Worm (Caenorhabditis elegans): ENCODE measurements around the gene M02A10.1.
A peak's percentile ranks its signal among the peaks of the same experiment; 100 is the strongest.

M02A10.1 gene

ce11 chrX:706490-706889, at the start of gene M02A10.1:
M02A10.1 (plus strand) TSS chrX:706790.
- no peak for TF ChIP-seq him-1 (tag; optimal IDR thresholded peaks at IDR 0.05)
- no peak for TF ChIP-seq dao-5 (tag; optimal IDR thresholded peaks at IDR 0.05)
- TF ChIP-seq W03F9.2 (tag; optimal IDR thresholded peaks at IDR 0.05): no peak

DNA sequence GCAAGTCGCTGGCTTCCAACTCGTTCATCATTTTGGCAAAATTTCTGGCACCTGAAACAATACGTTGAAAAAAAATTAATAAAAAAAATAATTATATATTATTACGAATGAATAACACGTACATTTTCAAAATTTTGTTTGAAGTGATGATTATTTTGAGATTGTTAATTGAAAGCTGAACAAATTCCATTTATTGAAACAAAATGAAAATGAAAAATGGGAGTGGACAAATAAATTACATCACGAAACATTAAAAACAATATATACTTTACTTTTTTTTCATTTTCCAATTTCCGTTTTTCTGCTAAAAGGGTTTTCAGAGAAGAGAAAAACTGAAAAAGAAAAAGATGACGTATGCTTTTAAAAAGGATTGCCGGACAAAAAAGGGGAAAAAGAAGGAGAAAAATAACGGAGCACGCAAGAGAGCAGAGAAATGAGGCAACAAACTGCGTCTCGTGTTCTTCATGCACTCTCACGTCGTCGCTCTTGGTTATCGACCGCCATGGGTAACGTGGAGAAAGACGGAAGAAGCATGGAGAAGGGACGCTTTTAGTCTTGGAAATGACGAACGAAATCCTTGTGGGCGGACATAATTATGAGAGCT, 44.8 kb upstream of the M02A10.1 start, which contains the start of gene rund-1:
Gene rund-1, minus strand, starts transcription at position 51 of the 604 bp plus-strand sequence.
- TF ChIP-seq him-1 (tag; optimal IDR thresholded peaks at IDR 0.05) (peak; percentile 54), W03F9.2 (tag; optimal IDR thresholded peaks at IDR 0.05) (no peak)

DNA sequence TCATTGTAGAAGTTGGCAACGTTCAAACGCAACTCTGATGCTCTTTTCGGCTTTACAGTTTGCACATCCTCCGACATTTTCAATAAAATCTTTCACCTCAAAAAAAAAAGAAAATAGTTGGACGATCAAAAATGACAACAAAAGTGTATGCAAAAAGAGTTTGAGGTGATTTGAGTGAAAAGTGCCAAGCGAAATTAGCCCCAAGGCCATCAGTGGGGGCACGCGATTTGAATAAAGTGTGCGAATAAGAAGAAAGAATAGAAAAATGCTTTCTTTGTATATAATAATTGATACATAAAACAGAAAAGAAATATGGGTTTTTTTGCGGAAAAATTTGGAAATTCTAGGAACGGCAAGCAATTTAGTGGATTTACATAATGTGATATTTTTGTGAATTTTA, 40.5 kb upstream of the M02A10.1 start, which contains the start of gene T19D7.5:
Gene T19D7.5, minus strand, starts transcription at position 101 of the 400 bp plus-strand sequence.
- TF ChIP-seq W03F9.2 (tag; optimal IDR thresholded peaks at IDR 0.05) (no peak), him-1 (tag; optimal IDR thresholded peaks at IDR 0.05) (no peak), dao-5 (tag; optimal IDR thresholded peaks at IDR 0.05) (no peak)

ce11 chrX:670603-671002, 36.0 kb upstream of the M02A10.1 start, which contains the start of gene T19D7.6:
T19D7.6 (minus strand) TSS chrX:670800.
- TF ChIP-seq dao-5 (tag; optimal IDR thresholded peaks at IDR 0.05) (no peak), him-1 (tag; optimal IDR thresholded peaks at IDR 0.05) (no peak), W03F9.2 (tag; optimal IDR thresholded peaks at IDR 0.05) (no peak)

ce11 chrX:671807-672206, 34.8 kb upstream of the M02A10.1 start, which contains the start of gene lgc-32:
lgc-32 (plus strand) TSS chrX:672107.
- TF ChIP-seq W03F9.2 (tag; optimal IDR thresholded peaks at IDR 0.05) (no peak), dao-5 (tag; optimal IDR thresholded peaks at IDR 0.05) (no peak), him-1 (tag; optimal IDR thresholded peaks at IDR 0.05) (no peak)

ce11 chrX:680920-681319, 25.7 kb upstream of the M02A10.1 start, which contains the start of gene T19D7.7:
T19D7.7 (minus strand) TSS chrX:681020.
- no peak for TF ChIP-seq dao-5 (tag; optimal IDR thresholded peaks at IDR 0.05)
- no peak for TF ChIP-seq him-1 (tag; optimal IDR thresholded peaks at IDR 0.05)
- TF ChIP-seq W03F9.2 (tag; optimal IDR thresholded peaks at IDR 0.05): no peak

ce11 chrX:681413-681812, 25.2 kb upstream of the M02A10.1 start:
- no peak for TF ChIP-seq W03F9.2 (tag; optimal IDR thresholded peaks at IDR 0.05)
- no peak for TF ChIP-seq him-1 (tag; optimal IDR thresholded peaks at IDR 0.05)
- TF ChIP-seq dao-5 (tag; optimal IDR thresholded peaks at IDR 0.05): no peak

ce11 chrX:682691-683090, 23.9 kb upstream of the M02A10.1 start, which contains the start of gene Y9C12A.1:
Y9C12A.1 (minus strand) TSS chrX:682791.
- TF ChIP-seq him-1 (tag; optimal IDR thresholded peaks at IDR 0.05): no peak
- no peak for TF ChIP-seq W03F9.2 (tag; optimal IDR thresholded peaks at IDR 0.05)
- no peak for TF ChIP-seq dao-5 (tag; optimal IDR thresholded peaks at IDR 0.05)

DNA sequence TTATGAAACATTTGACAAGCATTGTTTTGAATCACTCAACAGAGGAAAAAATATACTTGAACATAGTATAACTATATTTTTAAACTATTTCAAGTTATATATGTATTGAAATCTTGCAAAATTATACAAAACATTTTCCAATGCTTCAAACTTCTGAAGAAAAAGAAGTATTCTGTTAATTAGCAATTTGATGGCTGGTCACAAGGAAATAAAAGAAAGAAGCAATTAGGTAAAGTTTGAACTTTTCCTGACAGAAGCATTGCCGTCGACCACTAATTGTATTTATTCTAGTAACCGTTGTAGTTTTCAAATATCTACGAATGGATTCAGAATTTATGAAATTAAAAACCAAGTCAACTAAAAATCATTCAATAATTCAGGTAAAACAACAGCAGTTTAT, 18.0 kb upstream of the M02A10.1 start:
- no peak for TF ChIP-seq him-1 (tag; optimal IDR thresholded peaks at IDR 0.05)

- TF ChIP-seq dao-5 (tag; optimal IDR thresholded peaks at IDR 0.05): no peak
- TF ChIP-seq W03F9.2 (tag; optimal IDR thresholded peaks at IDR 0.05): no peak
- no peak for TF ChIP-seq him-1 (tag; optimal IDR thresholded peaks at IDR 0.05)
Observed at ce11 chrX:691613-692012, 15.0 kb upstream of the M02A10.1 start, which contains the start of gene ncam-1. ncam-1 (plus strand) TSS chrX:691913.

- TF ChIP-seq dao-5 (tag; optimal IDR thresholded peaks at IDR 0.05) (no peak), him-1 (tag; optimal IDR thresholded peaks at IDR 0.05) (no peak), W03F9.2 (tag; optimal IDR thresholded peaks at IDR 0.05) (no peak)
Observed at ce11 chrX:696253-696652, 10.3 kb upstream of the M02A10.1 start.

DNA sequence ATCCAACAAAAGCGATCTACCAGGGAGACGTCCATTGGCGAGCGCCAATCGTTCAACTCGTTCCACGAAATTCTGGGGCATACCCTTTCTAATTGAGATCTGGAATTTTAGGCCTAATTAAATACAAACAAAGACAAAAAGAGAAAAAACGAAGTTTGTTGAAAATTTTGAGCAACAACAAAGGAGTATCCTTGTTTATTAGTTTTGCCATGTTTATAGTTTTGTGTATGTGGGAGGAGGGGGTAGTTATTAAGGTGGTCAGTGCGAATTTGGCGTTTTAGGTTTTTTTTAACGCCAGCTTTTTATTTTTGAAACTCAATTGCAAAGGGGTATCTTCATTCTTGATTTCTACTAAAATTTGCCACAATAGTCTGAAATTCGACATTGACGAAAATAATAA, 7.8 kb downstream of the M02A10.1 start, which contains the start of gene irk-2:
Gene irk-2, minus strand, starts transcription at position 101 of the 400 bp plus-strand sequence.
- TF ChIP-seq W03F9.2 (tag; optimal IDR thresholded peaks at IDR 0.05) (no peak), him-1 (tag; optimal IDR thresholded peaks at IDR 0.05) (no peak), dao-5 (tag; optimal IDR thresholded peaks at IDR 0.05) (no peak)

DNA sequence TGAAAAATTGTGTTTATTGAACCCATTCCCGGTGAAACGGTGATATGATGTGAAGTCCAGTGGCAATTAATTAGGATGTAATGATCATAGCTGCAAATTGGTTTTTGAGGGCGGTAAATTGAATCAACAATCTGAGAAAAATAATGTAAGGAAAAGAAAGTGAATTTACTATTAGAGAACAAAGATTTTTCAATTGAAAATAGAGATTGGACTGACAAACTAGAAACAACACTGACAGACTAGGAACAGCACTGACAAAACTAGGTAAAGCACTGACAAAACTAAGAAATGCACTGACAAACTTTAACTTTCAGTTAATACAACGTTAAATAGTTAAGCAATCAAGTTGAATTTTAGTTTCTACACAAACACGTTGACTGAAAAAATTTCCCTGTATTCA, 19.3 kb downstream of the M02A10.1 start, which contains the start of gene sli-1:
Gene sli-1, minus strand, starts transcription at position 101 of the 400 bp plus-strand sequence.
- TF ChIP-seq him-1 (tag; optimal IDR thresholded peaks at IDR 0.05): no peak
- no peak for TF ChIP-seq dao-5 (tag; optimal IDR thresholded peaks at IDR 0.05)
- no peak for TF ChIP-seq W03F9.2 (tag; optimal IDR thresholded peaks at IDR 0.05)

DNA sequence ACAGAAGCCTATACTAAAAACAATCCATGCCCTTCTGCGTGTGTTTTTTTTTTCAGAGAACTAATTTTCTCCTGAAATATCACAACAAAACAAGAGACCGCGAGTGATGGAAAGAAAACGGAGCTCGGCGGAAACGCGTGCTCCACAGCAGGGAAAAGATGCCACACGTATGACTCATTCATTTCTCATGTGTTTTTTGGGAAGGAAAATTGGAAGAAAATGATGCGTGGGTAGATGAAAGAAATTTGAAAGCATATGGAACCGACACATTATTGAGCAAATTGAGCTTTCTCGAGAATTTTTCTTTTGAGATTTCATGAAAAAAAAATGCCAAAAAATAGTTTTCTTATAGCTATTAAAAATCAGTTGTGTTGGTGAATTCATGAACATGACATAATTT, 19.7 kb downstream of the M02A10.1 start:
- no peak for TF ChIP-seq him-1 (tag; optimal IDR thresholded peaks at IDR 0.05)
- TF ChIP-seq W03F9.2 (tag; optimal IDR thresholded peaks at IDR 0.05): no peak
- TF ChIP-seq dao-5 (tag; optimal IDR thresholded peaks at IDR 0.05): no peak

ce11 chrX:727737-728136, 21.1 kb downstream of the M02A10.1 start:
- peak; percentile 57 for TF ChIP-seq W03F9.2 (tag; optimal IDR thresholded peaks at IDR 0.05)
- TF ChIP-seq dao-5 (tag; optimal IDR thresholded peaks at IDR 0.05): no peak

Measured in whole organism, L4/young adult.